Worm (Caenorhabditis elegans): ENCODE data around the gene K09C6.2.

The K09C6.2 gene

DNA sequence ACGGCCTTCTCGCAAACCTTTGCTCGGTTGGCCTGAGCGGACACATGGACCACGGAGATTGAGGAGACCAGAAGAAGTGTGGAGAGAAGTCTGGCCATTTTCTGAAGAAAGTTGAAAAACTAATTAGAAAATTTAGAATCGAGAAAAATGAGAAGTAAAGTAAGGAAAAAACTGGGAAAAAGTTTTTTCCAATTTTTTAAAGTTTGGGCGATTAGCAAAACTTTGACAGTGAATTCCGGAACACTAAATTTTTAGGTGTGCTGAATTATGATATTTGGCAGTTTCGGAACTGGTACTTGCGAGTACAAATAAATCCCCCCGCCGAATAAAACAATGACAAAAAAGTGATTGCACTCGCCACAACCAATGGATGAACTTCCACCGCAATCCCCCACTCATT lies 10.1 kb downstream of the K09C6.2 start, which contains the start of gene T02B11.3:
Gene T02B11.3, minus strand, starts transcription at position 101 of the 400 bp plus-strand sequence.
- no peak for TF ChIP-seq xbp-1 (tag; optimal IDR thresholded peaks at IDR 0.05)
- no peak for TF ChIP-seq nhr-20 (tag; optimal IDR thresholded peaks at IDR 0.05)
- TF ChIP-seq F16B12.6 (tag; optimal IDR thresholded peaks at IDR 0.05) = no peak
- TF ChIP-seq mep-1 (tag; optimal IDR thresholded peaks at IDR 0.05) = no peak
- no peak for TF ChIP-seq mef-2 (tag; optimal IDR thresholded peaks at IDR 0.05)

DNA sequence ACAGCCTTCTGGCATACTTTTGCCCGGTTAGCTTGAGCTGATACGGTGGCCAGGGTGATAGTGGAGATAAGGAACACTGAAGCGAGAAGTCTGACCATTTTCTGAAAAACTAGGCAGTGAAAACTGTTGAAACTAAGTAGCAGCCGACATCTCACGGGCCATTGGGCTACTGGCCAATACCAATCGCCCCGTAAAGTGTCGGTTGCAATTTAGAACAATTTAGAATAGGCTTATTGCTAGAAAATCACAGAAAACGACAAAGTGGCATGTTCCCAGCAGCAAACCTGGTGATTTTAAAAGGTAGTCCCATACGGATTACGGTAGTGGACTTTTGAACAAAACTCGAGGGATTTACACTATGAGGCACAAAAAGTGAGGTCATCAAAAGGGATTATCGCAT lies 14.4 kb downstream of the K09C6.2 start, which contains the start of gene T02B11.4:
Gene T02B11.4, minus strand, starts transcription at position 101 of the 400 bp plus-strand sequence.
- no peak for TF ChIP-seq unc-62 (GFP tag; optimal IDR thresholded peaks at IDR 0.05)
- no peak for TF ChIP-seq Y116A8C.19 (tag; optimal IDR thresholded peaks at IDR 0.05; ENCODE audit: borderline replicate concordance)
- TF ChIP-seq nhr-28 (tag; optimal IDR thresholded peaks at IDR 0.05) = no peak
- TF ChIP-seq sox-4 (tag; optimal IDR thresholded peaks at IDR 0.05) = no peak
- TF ChIP-seq ceh-88 (GFP tag; IDR thresholded peaks at IDR 0.05) = no peak
- no peak for TF ChIP-seq ztf-11 (tag; optimal IDR thresholded peaks at IDR 0.05)
- TF ChIP-seq hpl-2 (GFP tag; optimal IDR thresholded peaks at IDR 0.05) = no peak

DNA sequence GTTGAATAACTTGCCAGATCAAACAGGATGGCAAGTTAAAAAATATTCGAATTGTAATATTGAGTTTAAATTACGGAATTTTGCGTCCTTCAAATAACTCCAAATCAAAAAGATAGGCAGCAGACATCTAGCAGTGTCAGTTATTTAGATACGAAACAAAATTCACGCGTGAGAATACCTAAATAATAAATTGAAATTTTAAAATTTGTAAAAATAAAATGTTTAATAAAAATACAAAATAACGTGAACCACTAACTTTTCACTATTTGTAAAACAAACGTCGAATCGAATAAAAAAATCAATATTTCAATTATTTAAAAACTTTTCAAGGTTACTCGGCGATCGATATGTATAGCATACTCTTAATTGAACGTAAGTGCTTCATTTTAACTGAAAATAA lies 19.3 kb downstream of the K09C6.2 start, which contains the start of gene T02B11.9:
Gene T02B11.9, plus strand, starts transcription at position 301 of the 400 bp plus-strand sequence.
- TF ChIP-seq dsc-1 (tag; optimal IDR thresholded peaks at IDR 0.05) = no peak
- no peak for TF ChIP-seq nhr-11 (tag; optimal IDR thresholded peaks at IDR 0.05)
- no peak for TF ChIP-seq aha-1 (tag; optimal IDR thresholded peaks at IDR 0.05)
- no peak for TF ChIP-seq efl-1 (optimal IDR thresholded peaks at IDR 0.05)
- TF ChIP-seq efl-1 (GFP tag; optimal IDR thresholded peaks at IDR 0.05 in 1 of 2) = no peak
- TF ChIP-seq skn-1 (tag; optimal IDR thresholded peaks at IDR 0.05) = no peak
- TF ChIP-seq F16B12.6 (tag; optimal IDR thresholded peaks at IDR 0.05) = no peak
- no peak for TF ChIP-seq lin-35 (GFP tag; optimal IDR thresholded peaks at IDR 0.05)

ce11 chrV:878567-878966 lies 21.9 kb downstream of the K09C6.2 start, which contains the start of gene T02B11.8:
Gene T02B11.8, minus strand, starts transcription at chrV:878667.
- TF ChIP-seq grh-1 (GFP tag; IDR thresholded peaks at IDR 0.05) (no peak), nhr-47 (tag; optimal IDR thresholded peaks at IDR 0.05) (no peak), ceh-63 (GFP tag; optimal IDR thresholded peaks at IDR 0.05) (no peak), nhr-20 (tag; optimal IDR thresholded peaks at IDR 0.05) (no peak), lir-3 (tag; optimal IDR thresholded peaks at IDR 0.05; ENCODE audit: poor library complexity) (no peak), ceh-90 (tag; optimal IDR thresholded peaks at IDR 0.05) (no peak)

DNA sequence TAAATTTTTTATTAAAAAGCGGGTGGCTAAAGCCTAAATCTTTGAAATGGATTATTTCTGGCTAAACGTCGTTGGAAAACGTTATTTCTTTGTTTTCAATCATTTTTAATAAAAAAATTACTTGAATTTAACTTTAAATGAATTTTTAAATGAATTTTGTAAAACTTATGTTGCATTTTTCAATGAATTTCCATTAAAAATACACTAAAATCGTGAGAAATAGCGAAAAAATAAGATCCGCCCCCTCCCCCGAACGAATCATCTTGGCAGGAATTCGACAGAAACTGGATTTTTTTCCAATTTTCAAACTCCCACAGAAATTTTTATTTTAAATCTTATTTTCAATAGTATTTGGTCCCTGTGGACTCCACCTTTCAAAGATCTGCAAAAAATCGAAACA lies 22.5 kb downstream of the K09C6.2 start, which contains the start of gene srg-53:
Gene srg-53, plus strand, starts transcription at position 301 of the 400 bp plus-strand sequence.
- TF ChIP-seq unc-86 (tag; optimal IDR thresholded peaks at IDR 0.05) (no peak), lsy-2 (tag; optimal IDR thresholded peaks at IDR 0.05) (no peak), grh-1 (GFP tag; IDR thresholded peaks at IDR 0.05) (no peak), lin-15B (tag; optimal IDR thresholded peaks at IDR 0.05) (no peak), pag-3 (tag; optimal IDR thresholded peaks at IDR 0.05; ENCODE audit: borderline replicate concordance, insufficient read depth) (no peak), lin-35 (GFP tag; optimal IDR thresholded peaks at IDR 0.05) (no peak), ama-1 (optimal IDR thresholded peaks at IDR 0.05) (no peak), alr-1 (tag; optimal IDR thresholded peaks at IDR 0.05; ENCODE audit: borderline replicate concordance) (no peak), swsn-7 (tag; optimal IDR thresholded peaks at IDR 0.05) (no peak), pax-3 (tag; optimal IDR thresholded peaks at IDR 0.05) (no peak), fkh-4 (tag; optimal IDR thresholded peaks at IDR 0.05; ENCODE audit: borderline replicate concordance) (no peak), Y116A8C.19 (tag; optimal IDR thresholded peaks at IDR 0.05; ENCODE audit: borderline replicate concordance) (no peak), sptf-1 (tag; optimal IDR thresholded peaks at IDR 0.05) (no peak)

- TF ChIP-seq egl-13 (tag; optimal IDR thresholded peaks at IDR 0.05) (no peak), ama-1 (optimal IDR thresholded peaks at IDR 0.05) (no peak), lin-14 (GFP tag; optimal IDR thresholded peaks at IDR 0.05) (no peak), xbp-1 (tag; optimal IDR thresholded peaks at IDR 0.05) (no peak), lir-3 (tag; optimal IDR thresholded peaks at IDR 0.05; ENCODE audit: poor library complexity) (no peak), aha-1 (tag; optimal IDR thresholded peaks at IDR 0.05) (no peak), nhr-90 (tag; optimal IDR thresholded peaks at IDR 0.05; ENCODE audit: poor library complexity) (no peak), pqm-1 (tag; optimal IDR thresholded peaks at IDR 0.05) (no peak), fkh-4 (tag; optimal IDR thresholded peaks at IDR 0.05; ENCODE audit: borderline replicate concordance) (no peak), elt-2 (tag; optimal IDR thresholded peaks at IDR 0.05) (no peak)
Measured at ce11 chrV:884324-884723, 27.7 kb downstream of the K09C6.2 start, which contains the start of gene srj-38. Gene srj-38, minus strand, starts transcription at chrV:884424.
